Worm (Caenorhabditis elegans): ENCODE data around the gene T10C6.15.
A peak's percentile ranks its signal among the peaks of the same experiment; 100 is the strongest.

Gene T10C6.15

DNA sequence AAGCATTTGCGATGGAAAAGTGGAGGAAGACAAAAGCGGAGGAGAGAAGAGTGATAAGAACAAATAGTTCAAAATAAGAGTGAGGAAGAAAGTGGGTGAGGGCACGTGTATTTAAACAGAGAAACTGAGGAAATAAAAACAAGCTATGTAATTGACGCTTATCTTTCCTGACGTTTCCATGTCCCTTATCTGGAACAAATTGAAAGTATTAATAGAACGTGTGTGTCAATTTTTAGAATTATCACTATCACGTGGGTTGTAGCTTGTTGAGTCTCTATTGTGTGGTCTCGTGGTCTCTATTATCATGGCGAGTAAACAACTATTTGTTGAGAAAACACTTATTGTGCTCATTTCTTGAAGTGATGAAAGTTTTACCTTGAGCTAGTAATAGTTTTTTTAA, at the start of gene T10C6.15:
Gene T10C6.15 (minus strand): TSS at position 104 of the 400 bp plus-strand sequence.
- TF ChIP-seq snpc-4 (tag; optimal IDR thresholded peaks at IDR 0.05), result no peak
- TF ChIP-seq crh-2 (tag; optimal IDR thresholded peaks at IDR 0.05), result peak; percentile 76
- TF ChIP-seq unc-39 (tag; optimal IDR thresholded peaks at IDR 0.05), result no peak
- peak; percentile 55 for TF ChIP-seq gmeb-1 (tag; optimal IDR thresholded peaks at IDR 0.05)
- TF ChIP-seq nhr-129 (tag; optimal IDR thresholded peaks at IDR 0.05), result peak; percentile 43
- TF ChIP-seq sma-3 (GFP tag; optimal IDR thresholded peaks at IDR 0.05), result peak; percentile 42
- peak; percentile 86 for TF ChIP-seq sma-9 (GFP tag; optimal IDR thresholded peaks at IDR 0.05)
- TF ChIP-seq sma-9 (tag; optimal IDR thresholded peaks at IDR 0.05), result no peak

- TF ChIP-seq fos-1 (tag; optimal IDR thresholded peaks at IDR 0.05) (peak; percentile 26), nhr-12 (tag; optimal IDR thresholded peaks at IDR 0.05) (no peak), nhr-129 (tag; optimal IDR thresholded peaks at IDR 0.05) (peak; percentile 47), sma-9 (GFP tag; optimal IDR thresholded peaks at IDR 0.05) (peak; percentile 57), sma-9 (tag; optimal IDR thresholded peaks at IDR 0.05) (no peak), unc-62 (GFP tag; optimal IDR thresholded peaks at IDR 0.05) (no peak)
Measured at ce11 chrV:16094862-16095261, 49.1 kb upstream of the T10C6.15 start.

ce11 chrV:16094284-16094683, 48.5 kb upstream of the T10C6.15 start, which contains the start of gene F22B8.7:
Gene F22B8.7, plus strand, starts transcription at chrV:16094584.
- TF ChIP-seq elt-3 (tag; optimal IDR thresholded peaks at IDR 0.05), result no peak
- no peak for TF ChIP-seq ZK546.5 (tag; optimal IDR thresholded peaks at IDR 0.05)
- TF ChIP-seq C34F6.9 (tag; optimal IDR thresholded peaks at IDR 0.05), result no peak
- no peak for TF ChIP-seq nhr-25 (tag; optimal IDR thresholded peaks at IDR 0.05)
- TF ChIP-seq nhr-237 (tag; optimal IDR thresholded peaks at IDR 0.05), result no peak
- TF ChIP-seq nhr-23 (tag; optimal IDR thresholded peaks at IDR 0.05), result no peak
- no peak for TF ChIP-seq fos-1 (tag; optimal IDR thresholded peaks at IDR 0.05)
- TF ChIP-seq blmp-1 (tag; optimal IDR thresholded peaks at IDR 0.05; ENCODE audit: insufficient read depth), result no peak
- TF ChIP-seq unc-39 (tag; optimal IDR thresholded peaks at IDR 0.05), result no peak
- TF ChIP-seq mdl-1 (tag; optimal IDR thresholded peaks at IDR 0.05), result no peak
- no peak for TF ChIP-seq R02D3.7 (tag; optimal IDR thresholded peaks at IDR 0.05)
- no peak for TF ChIP-seq sem-4 (tag; optimal IDR thresholded peaks at IDR 0.05)
- TF ChIP-seq mab-5 (tag; optimal IDR thresholded peaks at IDR 0.05), result no peak
- TF ChIP-seq F13H6.1 (tag; optimal IDR thresholded peaks at IDR 0.05), result no peak
- no peak for TF ChIP-seq snpc-4 (tag; optimal IDR thresholded peaks at IDR 0.05)
- no peak for TF ChIP-seq ztf-11 (tag; optimal IDR thresholded peaks at IDR 0.05)
- no peak for TF ChIP-seq dmd-4 (tag; optimal IDR thresholded peaks at IDR 0.05)
- no peak for TF ChIP-seq lsy-2 (tag; optimal IDR thresholded peaks at IDR 0.05)
- TF ChIP-seq zag-1 (tag; optimal IDR thresholded peaks at IDR 0.05), result no peak

ce11 chrV:16090685-16091084, 44.9 kb upstream of the T10C6.15 start, which contains the start of gene F22B8.3:
Gene F22B8.3, plus strand, starts transcription at chrV:16090985.
- TF ChIP-seq nhr-11 (tag; optimal IDR thresholded peaks at IDR 0.05) (no peak), mab-5 (tag; optimal IDR thresholded peaks at IDR 0.05) (no peak), egl-27 (tag; optimal IDR thresholded peaks at IDR 0.05) (no peak), lin-11 (tag; optimal IDR thresholded peaks at IDR 0.05) (no peak), snpc-4 (tag; optimal IDR thresholded peaks at IDR 0.05) (no peak), sma-9 (GFP tag; optimal IDR thresholded peaks at IDR 0.05) (no peak), sma-9 (tag; optimal IDR thresholded peaks at IDR 0.05) (no peak), alr-1 (tag; optimal IDR thresholded peaks at IDR 0.05) (no peak)

- no peak for TF ChIP-seq skn-1 (tag; optimal IDR thresholded peaks at IDR 0.05)
- no peak for TF ChIP-seq Y55F3AM.14 (GFP tag; optimal IDR thresholded peaks at IDR 0.05)
- TF ChIP-seq ztf-1 (GFP tag; conservative IDR thresholded peaks at IDR 0.05), result no peak
- TF ChIP-seq dmd-4 (tag; optimal IDR thresholded peaks at IDR 0.05), result no peak
- no peak for TF ChIP-seq sma-9 (GFP tag; optimal IDR thresholded peaks at IDR 0.05)
- no peak for TF ChIP-seq sma-9 (tag; optimal IDR thresholded peaks at IDR 0.05)
- no peak for TF ChIP-seq nhr-6 (tag; optimal IDR thresholded peaks at IDR 0.05)
- TF ChIP-seq alr-1 (tag; optimal IDR thresholded peaks at IDR 0.05), result no peak
- no peak for TF ChIP-seq lin-13 (GFP tag; optimal IDR thresholded peaks at IDR 0.05)
- no peak for TF ChIP-seq sem-4 (tag; optimal IDR thresholded peaks at IDR 0.05)
- no peak for TF ChIP-seq nhr-77 (tag; optimal IDR thresholded peaks at IDR 0.05)
- no peak for TF ChIP-seq unc-62 (GFP tag; optimal IDR thresholded peaks at IDR 0.05)
- no peak for TF ChIP-seq ztf-4 (tag; optimal IDR thresholded peaks at IDR 0.05)
- no peak for TF ChIP-seq crh-2 (tag; optimal IDR thresholded peaks at IDR 0.05)
- TF ChIP-seq mab-5 (tag; optimal IDR thresholded peaks at IDR 0.05), result no peak
- TF ChIP-seq nhr-23 (tag; optimal IDR thresholded peaks at IDR 0.05), result no peak
- TF ChIP-seq lin-39 (tag; optimal IDR thresholded peaks at IDR 0.05), result no peak
Measured at ce11 chrV:16080678-16081077, 34.9 kb upstream of the T10C6.15 start.

Data from whole organism, L2 larva.